Fruit fly (Drosophila melanogaster) whole organism, embryonic: ENCODE measurements around the gene CG5781.
A peak's percentile ranks its signal among the peaks of the same experiment; 100 is the strongest.

Experiments used
- CG10462 ChIP-seq: fragments of 200-800 bp; sonication (Bioruptor generic); optimal IDR thresholded peaks from 2 replicates; lab custom pipeline; 2016; ENCODE audit warnings: missing biosample characterization, missing genetic modification characterization
- CG11456 ChIP-seq: fragments of 200-800 bp; sonication (Bioruptor generic); IDR thresholded peaks from 3 replicates; pipeline ENCODE4 v1.3.6; 2022; ENCODE audit warnings: missing biosample characterization, missing genetic modification characterization
- CG11696 ChIP-seq: fragments of 200-800 bp; sonication (Bioruptor generic); IDR thresholded peaks from 2 replicates; pipeline ENCODE4 v1.3.6; 2022; ENCODE audit warnings: missing biosample characterization, missing genetic modification characterization
- CG12659 ChIP-seq: fragments of 200-800 bp; sonication (Bioruptor generic); optimal IDR thresholded peaks from 3 replicates; lab custom pipeline; 2017; ENCODE audit warnings: mild to moderate bottlenecking, missing biosample characterization, missing genetic modification reagents, missing genetic modification characterization
- CG12744 ChIP-seq: fragments of 200-800 bp; sonication (Bioruptor generic); optimal IDR thresholded peaks from 2 replicates; lab custom pipeline; 2016; ENCODE audit warnings: missing biosample characterization, missing genetic modification characterization
- CG12942 ChIP-seq: fragments of 200-800 bp; sonication (Bioruptor generic); optimal IDR thresholded peaks from 3 replicates; lab custom pipeline; 2016; ENCODE audit warnings: missing biosample characterization, missing genetic modification characterization
- CG15601 ChIP-seq: fragments of 200-800 bp; sonication (Bioruptor generic); optimal IDR thresholded peaks from 3 replicates; lab custom pipeline; 2019; ENCODE audit warnings: missing biosample characterization, mild to moderate bottlenecking, missing genetic modification characterization, moderate library complexity
- CG17385 ChIP-seq: fragments of 200-800 bp; sonication (Bioruptor generic); optimal IDR thresholded peaks from 3 replicates; lab custom pipeline; 2018; ENCODE audit warnings: missing biosample characterization, mild to moderate bottlenecking, missing genetic modification characterization
- CG31224 ChIP-seq: fragments of 200-800 bp; sonication (Bioruptor generic); IDR thresholded peaks from 2 replicates; pipeline ENCODE4 v1.3.6; 2022; ENCODE audit warnings: missing biosample characterization, missing genetic modification characterization
- CG32767 ChIP-seq: fragments of 200-800 bp; sonication (Bioruptor generic); IDR thresholded peaks from 2 replicates; pipeline ENCODE4 v1.3.6; 2022; ENCODE audit warnings: missing biosample characterization, missing genetic modification characterization
- CG33213 ChIP-seq: fragments of 200-800 bp; sonication (Bioruptor generic); optimal IDR thresholded peaks from 3 replicates; lab custom pipeline; 2016; ENCODE audit warnings: missing biosample characterization, missing genetic modification characterization
- CG33557 ChIP-seq: fragments of 200-800 bp; sonication (Bioruptor generic); optimal IDR thresholded peaks from 2 replicates; lab custom pipeline; 2019; ENCODE audit warnings: missing biosample characterization, mild to moderate bottlenecking, missing genetic modification characterization, moderate library complexity
- CG6689 ChIP-seq: fragments of 200-800 bp; sonication (Bioruptor generic); IDR thresholded peaks from 2 replicates; pipeline ENCODE4 v1.3.6; 2022; ENCODE audit warnings: missing biosample characterization, missing genetic modification characterization
- CG7556 ChIP-seq: fragments of 200-800 bp; sonication (Bioruptor generic); optimal IDR thresholded peaks from 2 replicates; lab custom pipeline; 2017; ENCODE audit warnings: missing biosample characterization, mild to moderate bottlenecking, missing genetic modification characterization
- CG8944 ChIP-seq: fragments of 200-800 bp; sonication (Bioruptor generic); optimal IDR thresholded peaks from 3 replicates; lab custom pipeline; 2016; ENCODE audit warnings: missing biosample characterization, missing genetic modification characterization
- CTCF ChIP-seq: fragments of 200-800 bp; sonication (Bioruptor generic); optimal IDR thresholded peaks from 2 replicates; lab custom pipeline; 2017; ENCODE audit warnings: missing biosample characterization, mild to moderate bottlenecking, missing genetic modification characterization, moderate library complexity
- Dek ChIP-seq: fragments of 200-800 bp; sonication (Bioruptor generic); optimal IDR thresholded peaks from 3 replicates; lab custom pipeline; 2019; ENCODE audit warnings: missing biosample characterization, mild to moderate bottlenecking, missing genetic modification characterization, moderate library complexity
- Dip3 ChIP-seq: fragments of 200-800 bp; sonication (Bioruptor generic); optimal IDR thresholded peaks from 3 replicates; lab custom pipeline; 2016; ENCODE audit warnings: missing biosample characterization, missing genetic modification characterization
- Drgx ChIP-seq: fragments of 200-800 bp; sonication (Bioruptor generic); IDR thresholded peaks from 2 replicates; pipeline ENCODE4 v1.3.6; 2022; ENCODE audit warnings: missing biosample characterization, missing genetic modification characterization
- ERR ChIP-seq: fragments of 200-800 bp; sonication (Bioruptor generic); optimal IDR thresholded peaks from 2 replicates; lab custom pipeline; 2016; ENCODE audit warnings: missing biosample characterization, missing genetic modification characterization
- GATAe ChIP-seq: fragments of 200-800 bp; sonication (Bioruptor generic); conservative IDR thresholded peaks from 2 replicates; pipeline ENCODE4 v1.3.6; 2022; ENCODE audit warnings: missing biosample characterization, missing genetic modification characterization
- Hand ChIP-seq: fragments of 200-800 bp; sonication (Bioruptor generic); optimal IDR thresholded peaks from 2 replicates; lab custom pipeline; 2017; ENCODE audit warnings: mild to moderate bottlenecking, missing biosample characterization, missing genetic modification reagents, missing genetic modification characterization
- Hr3 ChIP-seq: fragments of 200-800 bp; sonication (Bioruptor generic); optimal IDR thresholded peaks from 3 replicates; lab custom pipeline; 2016; ENCODE audit warnings: missing biosample characterization, missing genetic modification characterization
- MBD-R2 ChIP-seq: fragments of 200-800 bp; sonication (Bioruptor generic); IDR thresholded peaks from 2 replicates; pipeline ENCODE4 v1.3.6; 2022; ENCODE audit warnings: missing biosample characterization, missing genetic modification characterization
- Mrtf ChIP-seq: fragments of 200-800 bp; sonication (Bioruptor generic); IDR thresholded peaks from 3 replicates; pipeline ENCODE4 v1.3.6; 2022; ENCODE audit warnings: missing biosample characterization, missing genetic modification characterization
- Scr ChIP-seq: fragments of 200-800 bp; sonication (Bioruptor generic); IDR thresholded peaks from 2 replicates; pipeline ENCODE4 v1.3.6; 2022; ENCODE audit warnings: missing biosample characterization, missing genetic modification characterization; ENCODE audit not compliant: partially characterized antibody
- Sox100B ChIP-seq: fragments of 200-800 bp; sonication (Bioruptor generic); optimal IDR thresholded peaks from 3 replicates; lab custom pipeline; 2018; ENCODE audit warnings: missing biosample characterization, mild to moderate bottlenecking, missing genetic modification characterization
- Spps ChIP-seq: fragments of 200-800 bp; sonication (Bioruptor generic); optimal IDR thresholded peaks from 2 replicates; lab custom pipeline; 2018; ENCODE audit warnings: missing biosample characterization, mild to moderate bottlenecking, missing genetic modification characterization
- Ssrp ChIP-seq: fragments of 200-800 bp; sonication (Bioruptor generic); optimal IDR thresholded peaks from 2 replicates; lab custom pipeline; 2018; ENCODE audit warnings: missing biosample characterization, mild to moderate bottlenecking, missing genetic modification characterization, moderate library complexity
- Stat92E ChIP-seq, 3 experiments: fragments of >200 bp in 2 of 3; fragments of 200-800 bp in 1 of 3; sonication (Bioruptor generic) in 1 of 3; optimal IDR thresholded peaks; 2 replicates each; lab custom pipeline; 2017 to 2019; ENCODE audit warnings: missing biosample characterization in 3 of 3, missing genetic modification characterization in 3 of 3, mild to moderate bottlenecking in 1 of 3, moderate library complexity in 1 of 3
- Trl ChIP-seq, 3 experiments: fragments of >200 bp in 2 of 3; fragments of 200-800 bp in 1 of 3; sonication (Bioruptor generic) in 1 of 3; optimal IDR thresholded peaks; 2 replicates in 1 of 3; 3 replicates in 2 of 3; lab custom pipeline; 2016 to 2017; ENCODE audit warnings: missing biosample characterization in 1 of 3, missing genetic modification characterization in 1 of 3
- Usf ChIP-seq: fragments of 200-800 bp; sonication (Bioruptor generic); optimal IDR thresholded peaks from 2 replicates; lab custom pipeline; 2017; ENCODE audit warnings: missing genotype, missing biosample characterization, missing genetic modification characterization
- dm ChIP-seq: fragments of 200-800 bp; sonication (Bioruptor generic); optimal IDR thresholded peaks from 3 replicates; lab custom pipeline; 2016; ENCODE audit warnings: missing biosample characterization, missing genetic modification characterization
- dysf ChIP-seq: fragments of 200-800 bp; sonication (Bioruptor generic); IDR thresholded peaks from 3 replicates; pipeline ENCODE4 v1.3.6; 2022; ENCODE audit warnings: missing biosample characterization, missing genetic modification characterization
- ems ChIP-seq: fragments of 200-800 bp; sonication (Bioruptor generic); optimal IDR thresholded peaks from 3 replicates; lab custom pipeline; 2016; ENCODE audit warnings: missing biosample characterization, missing genetic modification characterization
- ftz-f1 ChIP-seq: fragments of 200-800 bp; sonication (Bioruptor generic); optimal IDR thresholded peaks from 2 replicates; lab custom pipeline; 2016; ENCODE audit warnings: missing biosample characterization, missing genetic modification characterization
- gsb ChIP-seq: fragments of 200-800 bp; sonication (Bioruptor generic); IDR thresholded peaks from 2 replicates; pipeline ENCODE4 v1.3.6; 2022; ENCODE audit warnings: missing biosample characterization, missing genetic modification characterization
- mld ChIP-seq: fragments of 200-800 bp; sonication (Bioruptor generic); IDR thresholded peaks from 3 replicates; pipeline ENCODE4 v1.3.6; 2022; ENCODE audit warnings: missing biosample characterization, missing genetic modification characterization; ENCODE audit not compliant: partially characterized antibody
- oc ChIP-seq: fragments of 200-800 bp; sonication (Bioruptor generic); optimal IDR thresholded peaks from 2 replicates; lab custom pipeline; 2018; ENCODE audit warnings: missing biosample characterization, mild to moderate bottlenecking, missing genetic modification characterization, moderate library complexity
- pum ChIP-seq: fragments of 200-800 bp; sonication (Bioruptor generic); optimal IDR thresholded peaks from 2 replicates; lab custom pipeline; 2016; ENCODE audit warnings: missing biosample characterization, missing genetic modification characterization
- ro ChIP-seq: fragments of 200-800 bp; sonication (Bioruptor generic); IDR thresholded peaks from 2 replicates; pipeline ENCODE4 v1.3.6; 2022; ENCODE audit warnings: missing biosample characterization, missing genetic modification characterization
- seq ChIP-seq: fragments of 200-800 bp; sonication (Bioruptor generic); IDR thresholded peaks from 2 replicates; pipeline ENCODE4 v1.3.6; 2022; ENCODE audit warnings: missing biosample characterization, missing genetic modification characterization
- slou ChIP-seq: fragments of 200-800 bp; sonication (Bioruptor generic); optimal IDR thresholded peaks from 3 replicates; lab custom pipeline; 2016; ENCODE audit warnings: missing biosample characterization, missing genetic modification characterization
- usp ChIP-seq: fragments of >200 bp; optimal IDR thresholded peaks from 2 replicates; lab custom pipeline; 2017; ENCODE audit warnings: missing biosample characterization, missing genetic modification characterization
- vfl ChIP-seq: fragments of 200-800 bp; sonication (Bioruptor generic); optimal IDR thresholded peaks from 2 replicates; lab custom pipeline; 2016; ENCODE audit warnings: missing biosample characterization, missing genetic modification characterization
- vvl ChIP-seq: fragments of 200-800 bp; sonication (Bioruptor generic); IDR thresholded peaks from 2 replicates; pipeline ENCODE4 v1.3.6; 2022; ENCODE audit warnings: missing biosample characterization, missing genetic modification characterization
- wdn ChIP-seq: fragments of 200-800 bp; sonication (Bioruptor generic); IDR thresholded peaks from 2 replicates; pipeline ENCODE4 v1.3.6; 2022; ENCODE audit warnings: missing biosample characterization, missing genetic modification characterization
- wek ChIP-seq: fragments of 200-800 bp; sonication (Bioruptor generic); optimal IDR thresholded peaks from 3 replicates; lab custom pipeline; 2018; ENCODE audit warnings: missing biosample characterization, mild to moderate bottlenecking, missing genetic modification characterization, moderate library complexity
- yki ChIP-seq: fragments of >200 bp; optimal IDR thresholded peaks from 3 replicates; lab custom pipeline; 2018
- zen2 ChIP-seq: fragments of 200-800 bp; sonication (Bioruptor generic); IDR thresholded peaks from 3 replicates; pipeline ENCODE4 v1.3.6; 2022; ENCODE audit warnings: missing biosample characterization, missing genetic modification characterization; ENCODE audit not compliant: partially characterized antibody
- zfh2 ChIP-seq: fragments of 200-800 bp; sonication (Bioruptor generic); optimal IDR thresholded peaks from 2 replicates; lab custom pipeline; 2016; ENCODE audit warnings: missing biosample characterization, missing genetic modification characterization

The CG5781 gene

dm6 chr2L:12704418-12704920 lies 7.3 kb upstream of the CG5781 start, which contains the start of the genes CG5776 and spict (continued):
- TF ChIP-seq yki (lab: Kevin White, UChicago) (no peak), Trl (optimal IDR thresholded peaks at IDR 0.05; lab: Kevin White, UChicago) (no peak), Trl (GFP tag; optimal IDR thresholded peaks at IDR 0.05; lab: Kevin White, UChicago) (no peak), Stat92E (GFP tag; optimal IDR thresholded peaks at IDR 0.05; lab: Kevin White, UChicago) (peak in 1 of 3 experiments; percentile 46), zfh2 (GFP tag; lab: Kevin White, UChicago) (peak; percentile 70), CG10462 (GFP tag; lab: Kevin White, UChicago) (no peak), Hand (GFP tag; lab: Kevin White, UChicago) (peak; percentile 66), dm (GFP tag; lab: Kevin White, UChicago) (peak; percentile 47), ems (peak; percentile 10), CG33213 (no peak), seq (GFP tag; lab: Robert Waterston, UW) (0 out of 2 replicates have a peak, but pooled peaks have one; percentile 58), usp (GFP tag; lab: Kevin White, UChicago) (no peak), CG15601 (peak; percentile 85), CG31224 (GFP tag; lab: Robert Waterston, UW) (peak; percentile 82), CG33557 (peak; percentile 60), MBD-R2 (peak; percentile 98), Mrtf (GFP tag; lab: Robert Waterston, UW) (peak; percentile 74; the same call in 2 of the 3 replicates), Dip3 (GFP tag; lab: Kevin White, UChicago) (peak; percentile 53), CG17385 (GFP tag; lab: Kevin White, UChicago) (peak; percentile 68), ftz-f1 (GFP tag; lab: Kevin White, UChicago) (no peak), CG6689 (GFP tag; lab: Robert Waterston, UW) (peak; percentile 84), slou (GFP tag; lab: Kevin White, UChicago) (no peak), gsb (peak; percentile 34; the same call in 1 of the 2 replicates), Dek (peak; percentile 83), CTCF (GFP tag; lab: Kevin White, UChicago) (no peak), mld (no peak), Scr (GFP tag; lab: Robert Waterston, UW) (peak; percentile 60), GATAe (GFP tag; lab: Robert Waterston, UW) (peak; percentile 54; the same call in 1 of the 2 replicates), Ssrp (tag; lab: Kevin White, UChicago) (peak; percentile 78), CG12744 (GFP tag; lab: Kevin White, UChicago) (no peak), CG12659 (GFP tag; lab: Kevin White, UChicago) (peak; percentile 88), CG32767 (no peak; the same call in 1 of the 2 replicates), ro (GFP tag; lab: Robert Waterston, UW) (no peak; the same call in 1 of the 2 replicates), ERR (GFP tag; lab: Kevin White, UChicago) (no peak), Usf (GFP tag; lab: Kevin White, UChicago) (peak; percentile 67), Drgx (peak; percentile 68), Spps (peak; percentile 40), zen2 (no peak), vvl (GFP tag; lab: Robert Waterston, UW) (peak; percentile 85), CG12942 (GFP tag; lab: Kevin White, UChicago) (peak; percentile 36), vfl (GFP tag; lab: Kevin White, UChicago) (no peak), Hr3 (GFP tag; lab: Kevin White, UChicago) (peak; percentile 75), CG11696 (GFP tag; lab: Robert Waterston, UW) (0 out of 2 replicates have a peak, but pooled peaks have one; percentile 25), CG8944 (GFP tag; lab: Kevin White, UChicago) (peak; percentile 46), oc (tag; lab: Kevin White, UChicago) (peak; percentile 53), wdn (GFP tag; lab: Robert Waterston, UW) (no peak; the same call in none of the 2 replicates), dysf (GFP tag; lab: Robert Waterston, UW) (peak; percentile 88), CG7556 (GFP tag; lab: Kevin White, UChicago) (peak; percentile 74), CG11456 (peak; percentile 83), pum (GFP tag; lab: Kevin White, UChicago) (peak; percentile 28), Sox100B (GFP tag; lab: Kevin White, UChicago) (no peak), wek (GFP tag; lab: Kevin White, UChicago) (no peak)
